Fruit fly (Drosophila melanogaster): ENCODE results near the gene tal-1A.

dm6 chr3R:13797269-13797677, 15.6 kb upstream of the tal-1A start:
- no peak for TF ChIP-seq vri (GFP tag; optimal IDR thresholded peaks at IDR 0.05)
- peak; percentile 51 for TF ChIP-seq Gug (GFP tag; IDR thresholded peaks at IDR 0.05)
- no peak for TF ChIP-seq Blimp-1 (GFP tag; optimal IDR thresholded peaks at IDR 0.05)
- no peak for TF ChIP-seq Ets96B (tag; optimal IDR thresholded peaks at IDR 0.05)
- TF ChIP-seq Smox (GFP tag; optimal IDR thresholded peaks at IDR 0.05) = no peak
- peak; percentile 84 for TF ChIP-seq Hr4 (GFP tag; optimal IDR thresholded peaks at IDR 0.05)
- peak; percentile 82 for TF ChIP-seq CG8119 (GFP tag; IDR thresholded peaks at IDR 0.05)
- TF ChIP-seq Sox15 (GFP tag; optimal IDR thresholded peaks at IDR 0.05) = no peak

Measured in whole organism, prepupa.